Fruit fly (Drosophila melanogaster) whole organism: ENCODE results near the gene CDase.

ENCODE experiments used
- CG8478 ChIP-seq: fragments of >200 bp; optimal IDR thresholded peaks from 2 replicates; lab custom pipeline; 2018; ENCODE audit warnings: inconsistent platforms
- Dll ChIP-seq: fragments of >200 bp; optimal IDR thresholded peaks from 2 replicates; lab custom pipeline; 2017
- EcR ChIP-seq, 2 experiments: fragments of >200 bp; optimal IDR thresholded peaks; 2 replicates each; lab custom pipeline; 2017; ENCODE audit warnings: missing biosample characterization in 2 of 2, missing genetic modification characterization in 2 of 2, missing genetic modification reagents in 2 of 2
- pan ChIP-seq: fragments of >200 bp; optimal IDR thresholded peaks from 2 replicates; lab custom pipeline; 2017
- psq ChIP-seq: fragments of >200 bp; optimal IDR thresholded peaks from 2 replicates; lab custom pipeline; 2017
- usp ChIP-seq: fragments of >200 bp; optimal IDR thresholded peaks from 2 replicates; lab custom pipeline; 2017; ENCODE audit warnings: missing biosample characterization, missing genetic modification characterization, mixed read lengths

CDase gene

dm6 chr3R:30461608-30462243, 2.4 kb downstream of the CDase start:
- TF ChIP-seq pan (lab: Kevin White, UChicago) (no peak), CG8478 (lab: Kevin White, UChicago) (no peak), EcR (GFP tag; optimal IDR thresholded peaks at IDR 0.05; lab: Kevin White, UChicago) (no peak), usp (GFP tag; lab: Kevin White, UChicago) (no peak), psq (no peak), Dll (no peak)

- TF ChIP-seq EcR (GFP tag; optimal IDR thresholded peaks at IDR 0.05; lab: Kevin White, UChicago) (no peak), psq (no peak), CG8478 (lab: Kevin White, UChicago) (no peak), pan (lab: Kevin White, UChicago) (no peak), Dll (no peak), usp (GFP tag; lab: Kevin White, UChicago) (no peak)
These were observed 4.9 kb downstream of the CDase start for dm6 chr3R:30464244-30464643.

- no peak for TF ChIP-seq CG8478 (lab: Kevin White, UChicago)
- no peak for TF ChIP-seq usp (GFP tag; lab: Kevin White, UChicago)
- no peak for TF ChIP-seq pan (lab: Kevin White, UChicago)
- no peak for TF ChIP-seq psq
These were observed 6.6 kb downstream of the CDase start, which contains the start of gene PH4alphaEFB for dm6 chr3R:30465775-30466494. Gene PH4alphaEFB, plus strand, starts transcription at chr3R:30466050.

dm6 chr3R:30466515-30466914, 7.2 kb downstream of the CDase start:
- TF ChIP-seq CG8478 (lab: Kevin White, UChicago) (no peak), pan (lab: Kevin White, UChicago) (no peak), Dll (no peak)

- no peak for TF ChIP-seq pan (lab: Kevin White, UChicago)
- no peak for TF ChIP-seq Dll
- no peak for TF ChIP-seq psq
- TF ChIP-seq usp (GFP tag; lab: Kevin White, UChicago), result no peak
- TF ChIP-seq CG8478 (lab: Kevin White, UChicago), result no peak
- TF ChIP-seq EcR (GFP tag; optimal IDR thresholded peaks at IDR 0.05; lab: Kevin White, UChicago), result no peak
These were observed 7.7 kb downstream of the CDase start for dm6 chr3R:30467062-30467461.

- no peak for TF ChIP-seq EcR (GFP tag; optimal IDR thresholded peaks at IDR 0.05; lab: Kevin White, UChicago)
- TF ChIP-seq psq, result no peak
- TF ChIP-seq pan (lab: Kevin White, UChicago), result no peak
- no peak for TF ChIP-seq CG8478 (lab: Kevin White, UChicago)
- no peak for TF ChIP-seq usp (GFP tag; lab: Kevin White, UChicago)
- no peak for TF ChIP-seq Dll
These were observed 11.4 kb downstream of the CDase start for dm6 chr3R:30470690-30471089.

dm6 chr3R:30472331-30472730, 13.0 kb downstream of the CDase start:
- no peak for TF ChIP-seq pan (lab: Kevin White, UChicago)
- TF ChIP-seq EcR (GFP tag; optimal IDR thresholded peaks at IDR 0.05; lab: Kevin White, UChicago), result no peak
- TF ChIP-seq psq, result no peak
- TF ChIP-seq CG8478 (lab: Kevin White, UChicago), result no peak
- no peak for TF ChIP-seq Dll
- no peak for TF ChIP-seq usp (GFP tag; lab: Kevin White, UChicago)

- no peak for TF ChIP-seq CG8478 (lab: Kevin White, UChicago)
- no peak for TF ChIP-seq EcR (GFP tag; optimal IDR thresholded peaks at IDR 0.05; lab: Kevin White, UChicago)
- no peak for TF ChIP-seq usp (GFP tag; lab: Kevin White, UChicago)
- TF ChIP-seq pan (lab: Kevin White, UChicago), result no peak
- no peak for TF ChIP-seq psq
- no peak for TF ChIP-seq Dll
These were observed 15.4 kb downstream of the CDase start for dm6 chr3R:30474667-30475213.

- TF ChIP-seq EcR (GFP tag; optimal IDR thresholded peaks at IDR 0.05; lab: Kevin White, UChicago) (no peak), pan (lab: Kevin White, UChicago) (peak; percentile 19)
These were observed 16.6 kb downstream of the CDase start for dm6 chr3R:30475910-30476309.

- TF ChIP-seq psq (no peak), usp (GFP tag; lab: Kevin White, UChicago) (no peak), CG8478 (lab: Kevin White, UChicago) (no peak), EcR (GFP tag; optimal IDR thresholded peaks at IDR 0.05; lab: Kevin White, UChicago) (no peak), Dll (no peak), pan (lab: Kevin White, UChicago) (no peak)
These were observed 17.0 kb downstream of the CDase start, which contains the start of gene spdo for dm6 chr3R:30476367-30476766. Gene spdo, plus strand, starts transcription at chr3R:30476684.

dm6 chr3R:30487828-30488227, 28.5 kb downstream of the CDase start, which contains the start of gene Jon99Fii:
Gene Jon99Fii, minus strand, starts transcription at chr3R:30487928.
- TF ChIP-seq usp (GFP tag; lab: Kevin White, UChicago) (no peak), CG8478 (lab: Kevin White, UChicago) (no peak), EcR (GFP tag; optimal IDR thresholded peaks at IDR 0.05; lab: Kevin White, UChicago) (no peak), Dll (no peak), psq (no peak), pan (lab: Kevin White, UChicago) (no peak)

dm6 chr3R:30488663-30489062, 29.3 kb downstream of the CDase start, which contains the start of gene Jon99Fi:
Gene Jon99Fi, plus strand, starts transcription at chr3R:30488963.
- TF ChIP-seq EcR (GFP tag; optimal IDR thresholded peaks at IDR 0.05; lab: Kevin White, UChicago) (no peak), CG8478 (lab: Kevin White, UChicago) (no peak), usp (GFP tag; lab: Kevin White, UChicago) (no peak), pan (lab: Kevin White, UChicago) (no peak), psq (no peak), Dll (no peak)
